Fruit fly (Drosophila melanogaster): ENCODE data around the gene CG13367.

dm6 chrX:618583-618982 lies 26.0 kb upstream of the CG13367 start:
- TF ChIP-seq CG8478 (optimal IDR thresholded peaks at IDR 0.05) (no peak), CTCF (optimal IDR thresholded peaks at IDR 0.05) (no peak)

All from S2 (cell line).